Fruit fly (Drosophila melanogaster): ENCODE data around the gene CG14650.

DNA sequence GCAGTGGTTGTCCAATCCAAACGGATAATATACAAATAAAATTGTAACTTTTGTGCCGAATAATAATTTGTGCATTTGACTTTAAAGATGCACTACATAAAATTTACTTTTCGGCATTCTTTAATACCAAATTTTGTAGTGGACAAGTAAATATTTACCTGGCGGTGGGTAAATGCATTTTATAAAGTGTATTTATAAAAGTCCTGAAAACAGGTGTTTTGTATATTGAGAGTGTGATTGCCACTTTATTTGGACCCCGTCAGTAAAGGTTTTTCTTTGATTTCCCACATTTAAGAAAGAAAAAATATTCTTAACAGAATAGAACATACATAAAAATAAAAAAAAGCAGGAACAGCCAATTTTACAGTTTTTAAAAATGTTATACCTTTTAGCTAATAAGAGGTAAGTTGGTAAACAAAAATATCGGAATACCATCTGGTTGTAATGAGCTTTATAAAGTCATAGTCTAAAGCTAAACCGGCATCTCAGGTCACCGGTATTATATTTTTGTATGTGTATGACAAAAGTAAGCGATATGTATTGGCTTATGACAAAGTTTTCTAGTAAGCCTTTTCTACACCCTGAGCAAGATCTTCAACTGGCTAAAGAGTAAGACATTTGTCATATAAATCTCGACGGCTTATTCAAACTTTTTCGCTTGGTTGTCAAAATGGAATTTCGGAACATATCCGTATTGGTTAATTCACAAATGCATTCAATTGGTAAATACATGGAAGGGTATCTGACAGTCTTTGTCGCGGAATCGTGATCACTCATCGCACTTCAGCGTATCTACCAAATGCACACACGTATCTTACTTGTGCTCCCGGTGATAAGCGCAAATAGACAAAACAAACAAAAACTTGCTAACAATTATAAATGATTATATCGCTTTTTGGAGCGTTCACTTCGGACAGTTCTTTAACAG, 42.3 kb upstream of the CG14650 start:
- TF ChIP-seq pad (GFP tag; optimal IDR thresholded peaks at IDR 0.05) (peak; percentile 66), CG11617 (GFP tag; optimal IDR thresholded peaks at IDR 0.05) (peak; percentile 83), cic (GFP tag; optimal IDR thresholded peaks at IDR 0.05) (peak; percentile 78), ovo (GFP tag; optimal IDR thresholded peaks at IDR 0.05) (peak; percentile 49), toe (GFP tag; optimal IDR thresholded peaks at IDR 0.05) (peak; percentile 58), tj (GFP tag; optimal IDR thresholded peaks at IDR 0.05) (peak; percentile 53), kay (GFP tag; ENCODE audit: borderline replicate concordance) (peak; percentile 98), CG1620 (GFP tag; optimal IDR thresholded peaks at IDR 0.05) (peak; percentile 20), Mnt (GFP tag; optimal IDR thresholded peaks at IDR 0.05) (peak; percentile 77), CG33017 (tag; optimal IDR thresholded peaks at IDR 0.05) (peak; percentile 93), CG5204 (GFP tag; optimal IDR thresholded peaks at IDR 0.05) (no peak), CG7101 (tag; optimal IDR thresholded peaks at IDR 0.05) (peak; percentile 90)
